Worm (Caenorhabditis elegans): ENCODE results near the gene dhc-4.

DNA sequence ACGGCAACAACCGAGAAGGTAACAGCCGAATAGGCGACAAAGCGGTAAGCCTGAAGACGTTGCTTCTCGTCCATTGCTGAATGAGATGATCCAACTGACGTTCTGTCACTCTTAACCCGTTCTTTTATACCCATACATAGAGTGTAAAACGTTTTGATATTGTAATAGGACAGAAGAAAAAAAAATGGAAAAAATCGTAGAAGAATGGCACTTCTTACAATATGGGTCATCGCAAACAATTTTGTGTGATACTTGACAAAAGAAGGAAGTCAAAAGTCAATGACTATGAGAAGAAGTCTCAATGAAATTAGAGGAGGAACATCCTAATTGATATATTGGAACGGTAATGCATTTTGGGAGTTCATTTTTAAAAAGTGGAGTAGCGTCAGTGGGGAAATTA lies 13.4 kb downstream of the dhc-4 start, which contains the start of gene col-92:
- TF ChIP-seq ztf-23 (GFP tag; IDR thresholded peaks at IDR 0.05) (no peak), med-1 (GFP tag; optimal IDR thresholded peaks at IDR 0.05; ENCODE audit: insufficient read depth) (no peak), flt-1 (GFP tag; IDR thresholded peaks at IDR 0.05) (no peak), ztf-29 (GFP tag; IDR thresholded peaks at IDR 0.05) (no peak), tab-1 (GFP tag; IDR thresholded peaks at IDR 0.05) (no peak), cog-1 (tag; optimal IDR thresholded peaks at IDR 0.05) (no peak)

All from whole organism, midembryonic.